Worm (Caenorhabditis elegans) whole organism, L3 larva: ENCODE measurements around the gene sna-1.

ENCODE experiments used
- R02D3.7 ChIP-seq: fragments of 150-350 bp; optimal IDR thresholded peaks from 2 replicates; lab custom pipeline; 2014; ENCODE audit warnings: missing biosample characterization, missing genetic modification characterization
- aly-2 ChIP-seq: fragments of 150-350 bp; optimal IDR thresholded peaks from 2 replicates; lab custom pipeline; 2014; ENCODE audit warnings: missing biosample characterization, missing genetic modification characterization
- ama-1 ChIP-seq: fragments of 150-350 bp; optimal IDR thresholded peaks from 2 replicates; lab custom pipeline; 2018
- ceh-16 ChIP-seq: sonication (generic microtip); optimal IDR thresholded peaks from 2 replicates; lab custom pipeline; 2017; ENCODE audit warnings: missing biosample characterization, missing genetic modification characterization
- ceh-28 ChIP-seq: fragments of 150-350 bp; optimal IDR thresholded peaks from 2 replicates; lab custom pipeline; 2014; ENCODE audit warnings: missing biosample characterization, missing genetic modification reagents, missing genetic modification characterization
- ceh-82 ChIP-seq: fragments of 150-350 bp; optimal IDR thresholded peaks from 2 replicates; lab custom pipeline; 2014; ENCODE audit warnings: missing biosample characterization, missing genetic modification characterization
- egl-5 ChIP-seq: fragments of 150-350 bp; optimal IDR thresholded peaks from 2 replicates; lab custom pipeline; 2017; ENCODE audit warnings: missing biosample characterization, missing genetic modification reagents, missing genetic modification characterization, inconsistent platforms
- elt-1 ChIP-seq: fragments of 150-350 bp; optimal IDR thresholded peaks from 2 replicates; lab custom pipeline; 2014; ENCODE audit warnings: missing biosample characterization, missing genetic modification characterization
- elt-2 ChIP-seq: sonication (generic microtip); optimal IDR thresholded peaks from 2 replicates; lab custom pipeline; 2016; ENCODE audit warnings: missing genetic modification reagents, mild to moderate bottlenecking, missing genetic modification characterization, missing compliant biosample characterization
- elt-3 ChIP-seq, 3 experiments: fragments of 150-350 bp in 1 of 3; sonication (generic microtip) in 2 of 3; optimal IDR thresholded peaks; 2 replicates in 2 of 3; 4 replicates in 1 of 3; lab custom pipeline; 2014 to 2017; ENCODE audit warnings: missing biosample characterization in 3 of 3, missing genetic modification characterization in 3 of 3
- eor-1 ChIP-seq, 2 experiments: fragments of 150-350 bp; optimal IDR thresholded peaks; 2 replicates each; lab custom pipeline; 2014 to 2018; ENCODE audit warnings: missing biosample characterization in 2 of 2, missing genetic modification characterization in 2 of 2
- fkh-10 ChIP-seq: sonication (generic microtip); optimal IDR thresholded peaks from 2 replicates; lab custom pipeline; 2017; ENCODE audit warnings: missing biosample characterization, missing genetic modification reagents, missing genetic modification characterization
- fkh-2 ChIP-seq: fragments of 150-350 bp; optimal IDR thresholded peaks from 2 replicates; lab custom pipeline; 2014; ENCODE audit warnings: missing biosample characterization, missing genetic modification reagents, missing genetic modification characterization
- hmg-11 ChIP-seq: sonication (generic microtip); optimal IDR thresholded peaks from 2 replicates; lab custom pipeline; 2016; ENCODE audit warnings: missing genetic modification characterization, missing compliant biosample characterization
- jun-1 ChIP-seq: fragments of 150-350 bp; optimal IDR thresholded peaks from 2 replicates; lab custom pipeline; 2014; ENCODE audit warnings: missing biosample characterization, missing genetic modification reagents, missing genetic modification characterization
- lin-15B ChIP-seq: fragments of 150-350 bp; optimal IDR thresholded peaks from 2 replicates; lab custom pipeline; 2014; ENCODE audit warnings: missing biosample characterization, missing genetic modification characterization
- lin-39 ChIP-seq: fragments of 150-350 bp; optimal IDR thresholded peaks from 2 replicates; lab custom pipeline; 2018; ENCODE audit warnings: missing biosample characterization, missing genetic modification reagents, missing genetic modification characterization
- mml-1 ChIP-seq: fragments of 150-350 bp; sonication (generic microtip); optimal IDR thresholded peaks from 3 replicates; lab custom pipeline; 2014; ENCODE audit warnings: missing biosample characterization, missing genetic modification characterization
- nfya-1 ChIP-seq: sonication (generic microtip); optimal IDR thresholded peaks from 2 replicates; lab custom pipeline; 2017; ENCODE audit warnings: missing genetic modification characterization, mild to moderate bottlenecking, missing compliant biosample characterization, antibody characterized with exemption, moderate library complexity; ENCODE audit not compliant: insufficient read depth
- nhr-12 ChIP-seq: fragments of 150-350 bp; optimal IDR thresholded peaks from 2 replicates; lab custom pipeline; 2014; ENCODE audit warnings: missing biosample characterization, missing genetic modification characterization
- nhr-237 ChIP-seq: fragments of 150-350 bp; optimal IDR thresholded peaks from 2 replicates; lab custom pipeline; 2014; ENCODE audit warnings: missing biosample characterization, missing genetic modification characterization
- nhr-25 ChIP-seq: sonication (generic microtip); optimal IDR thresholded peaks from 2 replicates; lab custom pipeline; 2017; ENCODE audit warnings: missing biosample characterization, missing genetic modification characterization
- nhr-43 ChIP-seq: sonication (generic microtip); optimal IDR thresholded peaks from 2 replicates; lab custom pipeline; 2016; ENCODE audit warnings: mild to moderate bottlenecking, missing genetic modification characterization, missing compliant biosample characterization; ENCODE audit not compliant: poor library complexity, severe bottlenecking
- nhr-67 ChIP-seq: fragments of 150-350 bp; optimal IDR thresholded peaks from 2 replicates; lab custom pipeline; 2014; ENCODE audit warnings: missing biosample characterization, missing genetic modification characterization
- nhr-76 ChIP-seq: fragments of 150-350 bp; sonication (generic microtip); optimal IDR thresholded peaks from 5 replicates; lab custom pipeline; 2014; ENCODE audit warnings: missing biosample characterization, missing genetic modification characterization
- pha-4 ChIP-seq: fragments of 150-350 bp; optimal IDR thresholded peaks from 2 replicates; lab custom pipeline; 2014; ENCODE audit warnings: missing biosample characterization, missing genetic modification reagents, missing genetic modification characterization
- pqm-1 ChIP-seq: fragments of 150-350 bp; optimal IDR thresholded peaks from 2 replicates; lab custom pipeline; 2017; ENCODE audit warnings: missing biosample characterization, missing genetic modification characterization, inconsistent platforms
- skn-1 ChIP-seq: fragments of 150-350 bp; optimal IDR thresholded peaks from 2 replicates; lab custom pipeline; 2014; ENCODE audit warnings: missing biosample characterization, missing genetic modification characterization
- tbx-2 ChIP-seq: sonication (generic microtip); optimal IDR thresholded peaks from 2 replicates; lab custom pipeline; 2016; ENCODE audit warnings: mild to moderate bottlenecking, missing genetic modification characterization, missing compliant biosample characterization
- unc-62 ChIP-seq: fragments of 150-350 bp; sonication (generic microtip); optimal IDR thresholded peaks from 4 replicates; lab custom pipeline; 2014; ENCODE audit warnings: missing biosample characterization, missing genetic modification reagents, missing genetic modification characterization
- zag-1 ChIP-seq: fragments of 150-350 bp; optimal IDR thresholded peaks from 2 replicates; lab custom pipeline; 2014; ENCODE audit warnings: missing biosample characterization, missing genetic modification characterization
- ztf-11 ChIP-seq: fragments of 150-350 bp; optimal IDR thresholded peaks from 2 replicates; lab custom pipeline; 2014; ENCODE audit warnings: missing biosample characterization, missing genetic modification characterization

The sna-1 gene

DNA sequence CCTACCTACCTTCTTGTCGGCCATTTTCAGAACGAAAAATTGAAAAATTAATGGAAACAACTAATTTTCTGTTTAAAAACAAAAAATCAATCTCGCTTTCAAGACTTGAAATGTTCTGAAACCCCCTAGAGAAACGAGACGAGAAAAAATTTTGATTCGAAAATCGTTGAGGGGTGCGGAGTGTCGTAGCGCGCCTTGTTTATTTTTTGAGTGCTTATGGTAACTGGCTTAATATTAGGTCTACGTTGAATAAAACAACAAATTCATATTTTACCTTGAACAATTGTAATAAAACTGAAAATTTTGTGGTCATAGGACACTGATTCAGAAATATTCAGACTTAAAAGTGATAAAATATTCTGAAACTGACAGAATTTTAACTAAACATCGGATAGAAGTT, at the start of gene sna-1:
Gene sna-1, minus strand, starts transcription at position 218 of the 400 bp plus-strand sequence.
- TF ChIP-seq pha-4 (tag; lab: Kevin White, UChicago) (peak; percentile 3), nfya-1 (tag; lab: Kevin White, UChicago) (peak; percentile 30), tbx-2 (no peak), hmg-11 (tag; lab: Kevin White, UChicago) (peak; percentile 16), lin-15B (peak; percentile 42), fkh-10 (GFP tag; lab: Kevin White, UChicago) (no peak)
- TF ChIP-seq, all 47 proteins: peak for 4

DNA sequence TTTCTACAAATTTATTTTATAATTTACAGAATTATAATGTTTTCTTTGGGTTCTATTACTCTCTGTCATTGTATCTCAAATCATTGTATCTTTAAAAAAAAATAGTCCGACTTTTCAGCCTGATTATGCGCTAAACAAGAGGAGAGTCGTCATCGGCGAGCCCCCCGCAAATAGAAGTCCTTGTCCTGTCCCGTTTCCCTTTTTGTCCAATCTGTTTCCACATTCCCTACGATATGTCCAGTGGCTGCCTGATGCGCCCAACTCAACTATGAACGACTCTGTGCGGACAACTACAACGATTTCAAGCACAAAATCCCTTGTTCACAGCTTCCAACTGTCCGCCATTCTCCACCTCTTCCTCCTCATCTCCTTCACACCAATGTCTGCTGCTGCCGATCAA, 47.5 kb upstream of the sna-1 start, which contains the start of gene dbl-1:
Gene dbl-1, plus strand, starts transcription at position 119 of the 400 bp plus-strand sequence.
- TF ChIP-seq nhr-67 (tag; lab: Kevin White, UChicago): no peak
- no peak for TF ChIP-seq zag-1
- TF ChIP-seq ceh-16: no peak
- TF ChIP-seq egl-5 (tag; lab: Kevin White, UChicago): no peak
- no peak for TF ChIP-seq fkh-2 (tag; lab: Kevin White, UChicago)
- TF ChIP-seq pqm-1 (tag; lab: Kevin White, UChicago): no peak
- TF ChIP-seq tbx-2: no peak
- TF ChIP-seq nhr-76 (tag; lab: Kevin White, UChicago): no peak
- no peak for TF ChIP-seq ceh-82
- TF ChIP-seq lin-39 (tag; lab: Kevin White, UChicago): no peak
- TF ChIP-seq nhr-25 (tag; lab: Kevin White, UChicago): no peak
- no peak for TF ChIP-seq elt-2 (tag; lab: Kevin White, UChicago)
- no peak for TF ChIP-seq R02D3.7 (tag; lab: Kevin White, UChicago)
- no peak for TF ChIP-seq lin-15B
- TF ChIP-seq ceh-28 (tag; lab: Kevin White, UChicago): no peak

DNA sequence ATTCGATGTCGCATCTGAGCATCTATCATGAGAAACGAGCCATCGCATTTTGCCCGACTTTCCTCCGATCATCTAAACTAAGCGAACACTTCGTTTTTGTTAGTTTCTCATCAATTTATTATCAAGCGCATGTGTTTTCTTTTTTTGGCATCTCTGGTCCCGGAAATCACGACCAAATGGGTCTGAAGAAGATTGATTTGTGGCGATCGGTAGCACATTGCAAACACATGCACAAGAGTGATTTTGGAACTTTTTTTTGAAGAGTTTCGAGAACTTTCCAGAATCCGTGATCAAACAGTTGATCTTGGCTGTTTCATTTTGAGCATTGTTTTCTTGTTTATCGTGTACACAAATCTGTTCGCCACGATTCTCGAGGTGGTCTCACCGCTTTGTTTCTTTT, 42.8 kb upstream of the sna-1 start:
- TF ChIP-seq aly-2 (tag; lab: Kevin White, UChicago) (no peak), nhr-67 (tag; lab: Kevin White, UChicago) (no peak), ama-1 (lab: Kevin White, UChicago) (no peak), nhr-25 (tag; lab: Kevin White, UChicago) (no peak), mml-1 (tag; lab: Kevin White, UChicago) (no peak), pha-4 (tag; lab: Kevin White, UChicago) (no peak), ceh-16 (no peak), R02D3.7 (tag; lab: Kevin White, UChicago) (no peak), egl-5 (tag; lab: Kevin White, UChicago) (no peak)

DNA sequence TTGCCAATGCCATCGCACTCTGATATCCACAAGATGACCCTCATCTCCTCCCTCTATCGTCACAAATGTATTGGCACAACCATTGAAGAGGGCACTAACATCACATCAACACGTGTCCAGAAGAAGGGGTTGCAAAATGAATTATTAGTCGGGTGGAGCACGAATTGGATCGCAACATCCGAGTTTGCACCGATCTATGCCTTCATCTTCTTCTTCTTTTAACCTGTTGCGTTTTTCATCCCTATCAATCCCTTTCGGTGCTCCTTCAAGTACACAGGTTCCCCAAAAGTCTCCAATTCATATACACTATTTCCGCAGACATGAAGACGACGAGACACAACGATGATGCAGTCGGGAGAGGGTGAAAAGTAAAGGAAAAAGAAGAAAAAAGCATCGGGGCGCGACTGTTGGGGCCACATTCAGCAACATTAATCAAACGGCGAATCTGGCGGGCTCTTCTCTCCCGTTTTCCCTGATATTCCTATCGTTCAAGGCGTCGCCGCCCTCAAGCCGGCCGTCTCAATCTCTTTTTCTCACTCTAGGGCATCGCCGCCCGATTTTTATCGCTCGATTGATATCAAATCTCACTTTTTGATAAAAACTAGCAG, 41.1 kb upstream of the sna-1 start:
- no peak for TF ChIP-seq eor-1 (tag; optimal IDR thresholded peaks at IDR 0.05; lab: Kevin White, UChicago)
- no peak for TF ChIP-seq ama-1 (lab: Kevin White, UChicago)
- no peak for TF ChIP-seq aly-2 (tag; lab: Kevin White, UChicago)
- TF ChIP-seq egl-5 (tag; lab: Kevin White, UChicago): no peak
- no peak for TF ChIP-seq unc-62 (GFP tag; lab: Kevin White, UChicago)
- TF ChIP-seq pha-4 (tag; lab: Kevin White, UChicago): no peak
- no peak for TF ChIP-seq ceh-16
- TF ChIP-seq skn-1 (tag; lab: Kevin White, UChicago): no peak
- no peak for TF ChIP-seq elt-3 (tag; optimal IDR thresholded peaks at IDR 0.05; lab: Kevin White, UChicago)
- no peak for TF ChIP-seq pqm-1 (tag; lab: Kevin White, UChicago)
- no peak for TF ChIP-seq tbx-2

DNA sequence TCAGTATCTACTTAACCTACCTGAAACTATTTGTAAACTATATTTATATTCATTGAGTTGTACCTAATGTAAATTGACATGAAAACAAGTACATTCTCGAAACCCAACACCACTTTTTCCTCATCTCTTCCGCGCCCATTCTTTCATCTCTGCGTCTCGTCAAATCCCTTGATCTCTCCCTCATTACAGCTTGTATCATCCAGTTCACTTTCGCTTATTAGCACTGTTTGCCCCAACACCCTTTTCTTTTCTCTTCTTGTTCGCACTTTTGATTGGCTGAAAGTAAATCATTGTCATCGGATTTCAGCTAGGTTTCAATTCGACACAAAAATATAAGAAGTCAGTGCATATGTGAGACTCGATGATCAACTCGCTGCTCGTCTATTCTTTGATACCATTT, 34.3 kb upstream of the sna-1 start, which contains the start of gene T25F10.3:
Gene T25F10.3, plus strand, starts transcription at position 308 of the 400 bp plus-strand sequence.
- TF ChIP-seq nhr-12 (tag; lab: Kevin White, UChicago) (no peak), nhr-43 (tag; lab: Kevin White, UChicago) (no peak), nhr-76 (tag; lab: Kevin White, UChicago) (no peak), tbx-2 (no peak), nhr-25 (tag; lab: Kevin White, UChicago) (peak; percentile 41)

DNA sequence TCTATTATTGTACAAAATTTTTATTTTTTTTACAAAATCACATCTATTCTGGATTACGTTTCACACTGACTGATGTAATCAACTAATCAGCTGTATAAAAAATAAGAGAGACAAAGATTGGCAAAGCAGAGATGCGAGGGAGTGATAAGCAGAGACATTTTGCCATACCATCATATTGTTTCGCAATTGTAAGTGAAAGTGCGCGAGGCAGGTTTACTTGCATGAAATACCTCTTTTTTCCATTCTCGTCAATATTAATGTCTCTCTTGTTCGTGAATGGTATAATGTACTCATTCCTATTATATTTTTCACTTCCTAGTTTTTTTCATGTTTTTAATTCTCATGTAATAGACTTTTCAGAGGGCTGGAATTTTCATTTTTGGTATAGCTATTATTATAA, 26.4 kb upstream of the sna-1 start:
- TF ChIP-seq elt-1 (tag; lab: Kevin White, UChicago) (peak; percentile 79), unc-62 (GFP tag; lab: Kevin White, UChicago) (no peak), nhr-237 (no peak), pqm-1 (tag; lab: Kevin White, UChicago) (no peak), ztf-11 (tag; lab: Kevin White, UChicago) (no peak), nhr-25 (tag; lab: Kevin White, UChicago) (peak; percentile 77), jun-1 (tag; lab: Kevin White, UChicago) (no peak), fkh-10 (GFP tag; lab: Kevin White, UChicago) (no peak)
- TF ChIP-seq, all 47 proteins: peak for 2
